Fruit fly (Drosophila melanogaster) whole organism, embryonic: ENCODE data around the gene Prim2.

Experiments
- Abd-B ChIP-seq: fragments of 200-800 bp; sonication (Bioruptor generic); optimal IDR thresholded peaks from 2 replicates; lab custom pipeline; 2018; ENCODE audit warnings: missing biosample characterization, mild to moderate bottlenecking, missing genetic modification characterization, moderate library complexity
- Adf1 ChIP-seq: fragments of 200-800 bp; sonication (Bioruptor generic); IDR thresholded peaks from 2 replicates; pipeline ENCODE4 v1.3.6; 2022; ENCODE audit warnings: missing biosample characterization, missing genetic modification characterization
- Aef1 ChIP-seq: fragments of 200-800 bp; sonication (Bioruptor generic); IDR thresholded peaks from 3 replicates; pipeline ENCODE4 v1.3.6; 2022; ENCODE audit warnings: missing biosample characterization, missing genetic modification characterization
- Atf3 ChIP-seq: fragments of 200-800 bp; sonication (Bioruptor generic); optimal IDR thresholded peaks from 3 replicates; lab custom pipeline; 2016; ENCODE audit warnings: missing biosample characterization, missing genetic modification characterization
- CG12236 ChIP-seq: fragments of 200-800 bp; sonication (Bioruptor generic); optimal IDR thresholded peaks from 2 replicates; lab custom pipeline; 2016; ENCODE audit warnings: missing biosample characterization, missing genetic modification characterization
- CG12299 ChIP-seq: fragments of 200-800 bp; sonication (Bioruptor generic); optimal IDR thresholded peaks from 2 replicates; lab custom pipeline; 2018; ENCODE audit warnings: missing biosample characterization, mild to moderate bottlenecking, missing genetic modification characterization
- CG1647 ChIP-seq: fragments of 200-800 bp; sonication (Bioruptor generic); optimal IDR thresholded peaks from 3 replicates; lab custom pipeline; 2016; ENCODE audit warnings: missing biosample characterization, missing genetic modification characterization
- CG16779 ChIP-seq: fragments of 200-800 bp; sonication (Bioruptor generic); IDR thresholded peaks from 2 replicates; pipeline ENCODE4 v1.3.6; 2022; ENCODE audit warnings: missing biosample characterization, missing genetic modification characterization
- CG17328 ChIP-seq: fragments of 200-800 bp; sonication (Bioruptor generic); IDR thresholded peaks from 2 replicates; pipeline ENCODE4 v1.3.6; 2022; ENCODE audit warnings: missing biosample characterization, missing genetic modification characterization
- CG17612 ChIP-seq: fragments of 200-800 bp; sonication (Bioruptor generic); IDR thresholded peaks from 2 replicates; pipeline ENCODE4 v1.3.6; 2022; ENCODE audit warnings: missing biosample characterization, missing genetic modification characterization
- CG18011 ChIP-seq: fragments of 200-800 bp; sonication (Bioruptor generic); optimal IDR thresholded peaks from 2 replicates; lab custom pipeline; 2017; ENCODE audit warnings: missing biosample characterization, missing genetic modification characterization, mild to moderate bottlenecking, moderate library complexity, missing genotype
- CG33557 ChIP-seq: fragments of 200-800 bp; sonication (Bioruptor generic); optimal IDR thresholded peaks from 2 replicates; lab custom pipeline; 2019; ENCODE audit warnings: missing biosample characterization, mild to moderate bottlenecking, missing genetic modification characterization, moderate library complexity
- CG34376 ChIP-seq: fragments of 200-800 bp; sonication (Bioruptor generic); optimal IDR thresholded peaks from 2 replicates; lab custom pipeline; 2018; ENCODE audit warnings: missing biosample characterization, mild to moderate bottlenecking, missing genetic modification characterization
- CG6175 ChIP-seq: fragments of 200-800 bp; sonication (Bioruptor generic); IDR thresholded peaks from 3 replicates; pipeline ENCODE4 v1.3.6; 2022; ENCODE audit warnings: missing biosample characterization, missing genetic modification characterization
- CG6765 ChIP-seq: fragments of 200-800 bp; sonication (Bioruptor generic); optimal IDR thresholded peaks from 3 replicates; lab custom pipeline; 2017; ENCODE audit warnings: missing biosample characterization, mild to moderate bottlenecking, missing genetic modification characterization
- Camta ChIP-seq: fragments of 200-800 bp; sonication (Bioruptor generic); optimal IDR thresholded peaks from 2 replicates; lab custom pipeline; 2016; ENCODE audit warnings: missing biosample characterization, missing genetic modification characterization
- CoRest ChIP-seq: fragments of 200-800 bp; sonication (Bioruptor generic); optimal IDR thresholded peaks from 3 replicates; lab custom pipeline; 2018; ENCODE audit warnings: missing biosample characterization, mild to moderate bottlenecking, missing genetic modification characterization, moderate library complexity
- D ChIP-seq, 2 experiments: fragments of 200-800 bp in 1 of 2; fragments of >200 bp in 1 of 2; sonication (Bioruptor generic) in 1 of 2; optimal IDR thresholded peaks; 2 replicates in 1 of 2; 3 replicates in 1 of 2; lab custom pipeline; 2017; ENCODE audit warnings: mild to moderate bottlenecking in 1 of 2, missing biosample characterization in 1 of 2, missing genetic modification characterization in 1 of 2, missing genetic modification reagents in 1 of 2
- D19A ChIP-seq: fragments of 200-800 bp; optimal IDR thresholded peaks from 3 replicates; lab custom pipeline; 2019; ENCODE audit warnings: missing biosample characterization, mild to moderate bottlenecking, missing genetic modification characterization, moderate library complexity
- Dad ChIP-seq: fragments of 200-800 bp; sonication (Bioruptor generic); optimal IDR thresholded peaks from 3 replicates; lab custom pipeline; 2016; ENCODE audit warnings: missing biosample characterization, missing genetic modification characterization
- Deaf1 ChIP-seq: fragments of 200-800 bp; optimal IDR thresholded peaks from 3 replicates; lab custom pipeline; 2019; ENCODE audit warnings: missing biosample characterization, mild to moderate bottlenecking, missing genetic modification characterization, moderate library complexity
- Dll ChIP-seq: fragments of 200-800 bp; sonication (Bioruptor generic); IDR thresholded peaks from 4 replicates; pipeline ENCODE4 v1.3.6; 2022; ENCODE audit warnings: missing biosample characterization, missing genetic modification characterization; ENCODE audit not compliant: partially characterized antibody
- Dref ChIP-seq: fragments of 200-800 bp; sonication (Bioruptor generic); IDR thresholded peaks from 2 replicates; pipeline ENCODE4 v1.3.6; 2022; ENCODE audit warnings: missing biosample characterization, missing genetic modification characterization
- GATAe ChIP-seq: fragments of 200-800 bp; sonication (Bioruptor generic); conservative IDR thresholded peaks from 2 replicates; pipeline ENCODE4 v1.3.6; 2022; ENCODE audit warnings: missing biosample characterization, missing genetic modification characterization
- H2.0 ChIP-seq: fragments of 200-800 bp; sonication (Bioruptor generic); IDR thresholded peaks from 2 replicates; pipeline ENCODE4 v1.3.6; 2022; ENCODE audit warnings: missing biosample characterization, missing genetic modification characterization
- HLH4C ChIP-seq: fragments of 200-800 bp; sonication (Bioruptor generic); IDR thresholded peaks from 3 replicates; pipeline ENCODE4 v1.3.6; 2022; ENCODE audit warnings: missing biosample characterization, missing genetic modification characterization; ENCODE audit not compliant: partially characterized antibody
- HmgZ ChIP-seq: fragments of 200-800 bp; sonication (Bioruptor generic); optimal IDR thresholded peaks from 2 replicates; lab custom pipeline; 2018; ENCODE audit warnings: missing biosample characterization, mild to moderate bottlenecking, missing genetic modification characterization
- Jarid2 ChIP-seq: fragments of 200-800 bp; sonication (Bioruptor generic); optimal IDR thresholded peaks from 3 replicates; lab custom pipeline; 2017; ENCODE audit warnings: mild to moderate bottlenecking, missing biosample characterization, missing genetic modification reagents, missing genetic modification characterization
- MESR4 ChIP-seq: fragments of 200-800 bp; sonication (Bioruptor generic); optimal IDR thresholded peaks from 2 replicates; lab custom pipeline; 2018; ENCODE audit warnings: missing biosample characterization, mild to moderate bottlenecking, missing genetic modification characterization, moderate library complexity
- Max ChIP-seq: fragments of 200-800 bp; sonication (Bioruptor generic); optimal IDR thresholded peaks from 2 replicates; lab custom pipeline; 2016; ENCODE audit warnings: missing biosample characterization, mild to moderate bottlenecking, missing genetic modification characterization
- Meics ChIP-seq: fragments of 200-800 bp; sonication (Bioruptor generic); optimal IDR thresholded peaks from 2 replicates; lab custom pipeline; 2017; ENCODE audit warnings: missing biosample characterization, mild to moderate bottlenecking, missing genetic modification characterization
- Sry-δ ChIP-seq: fragments of 200-800 bp; sonication (Bioruptor generic); optimal IDR thresholded peaks from 2 replicates; lab custom pipeline; 2016; ENCODE audit warnings: missing biosample characterization, missing genetic modification characterization
- Stat92E ChIP-seq, 3 experiments: fragments of >200 bp in 2 of 3; fragments of 200-800 bp in 1 of 3; sonication (Bioruptor generic) in 1 of 3; optimal IDR thresholded peaks; 2 replicates each; lab custom pipeline; 2017 to 2019; ENCODE audit warnings: missing biosample characterization in 3 of 3, missing genetic modification characterization in 3 of 3, mild to moderate bottlenecking in 1 of 3, moderate library complexity in 1 of 3
- ato ChIP-seq: fragments of 200-800 bp; sonication (Bioruptor generic); IDR thresholded peaks from 2 replicates; pipeline ENCODE4 v1.3.6; 2022; ENCODE audit warnings: missing biosample characterization, missing genetic modification characterization; ENCODE audit not compliant: partially characterized antibody
- bowl ChIP-seq: fragments of 200-800 bp; sonication (Bioruptor generic); IDR thresholded peaks from 2 replicates; pipeline ENCODE4 v1.3.6; 2022; ENCODE audit warnings: missing biosample characterization, missing genetic modification characterization
- bsh ChIP-seq, 2 experiments: fragments of 200-800 bp; sonication (Bioruptor generic); optimal IDR thresholded peaks; 2 replicates each; lab custom pipeline; 2017 to 2018; ENCODE audit warnings: mild to moderate bottlenecking in 2 of 2, missing biosample characterization in 2 of 2, missing genetic modification characterization in 2 of 2, moderate library complexity in 1 of 2
- da ChIP-seq: fragments of 200-800 bp; sonication (Bioruptor generic); optimal IDR thresholded peaks from 2 replicates; lab custom pipeline; 2016; ENCODE audit warnings: missing biosample characterization, missing genetic modification characterization
- emc ChIP-seq: fragments of 200-800 bp; sonication (Bioruptor generic); optimal IDR thresholded peaks from 2 replicates; lab custom pipeline; 2016; ENCODE audit warnings: missing biosample characterization, missing genetic modification characterization
- gsb ChIP-seq: fragments of 200-800 bp; sonication (Bioruptor generic); IDR thresholded peaks from 2 replicates; pipeline ENCODE4 v1.3.6; 2022; ENCODE audit warnings: missing biosample characterization, missing genetic modification characterization
- hkb ChIP-seq, 2 experiments: fragments of 200-800 bp in 1 of 2; fragments of >200 bp in 1 of 2; sonication (Bioruptor generic) in 1 of 2; IDR thresholded peaks in 1 of 2; optimal IDR thresholded peaks in 1 of 2; 2 replicates each; pipeline versions ENCODE4 v1.3.6 to Lab custom; 2017 to 2022; ENCODE audit warnings: missing biosample characterization in 1 of 2, missing genetic modification characterization in 1 of 2
- peb ChIP-seq: fragments of 200-800 bp; sonication (Bioruptor generic); IDR thresholded peaks from 2 replicates; pipeline ENCODE4 v1.3.6; 2022; ENCODE audit warnings: missing biosample characterization, missing genetic modification characterization
- pros ChIP-seq: fragments of 200-800 bp; sonication (Bioruptor generic); optimal IDR thresholded peaks from 3 replicates; lab custom pipeline; 2019; ENCODE audit warnings: missing biosample characterization, mild to moderate bottlenecking, missing genetic modification characterization, moderate library complexity
- repo ChIP-seq: fragments of 200-800 bp; sonication (Bioruptor generic); optimal IDR thresholded peaks from 2 replicates; lab custom pipeline; 2016; ENCODE audit warnings: missing biosample characterization, missing genetic modification characterization
- row ChIP-seq: fragments of 200-800 bp; sonication (Bioruptor generic); IDR thresholded peaks from 3 replicates; pipeline ENCODE4 v1.3.6; 2022; ENCODE audit warnings: missing biosample characterization, missing genetic modification characterization
- seq ChIP-seq: fragments of 200-800 bp; sonication (Bioruptor generic); IDR thresholded peaks from 2 replicates; pipeline ENCODE4 v1.3.6; 2022; ENCODE audit warnings: missing biosample characterization, missing genetic modification characterization
- shn ChIP-seq: fragments of 200-800 bp; sonication (Bioruptor generic); optimal IDR thresholded peaks from 3 replicates; lab custom pipeline; 2016; ENCODE audit warnings: missing biosample characterization, missing genetic modification characterization
- stc ChIP-seq: fragments of 200-800 bp; sonication (Bioruptor generic); IDR thresholded peaks from 2 replicates; pipeline ENCODE4 v1.3.6; 2022; ENCODE audit warnings: missing biosample characterization, missing genetic modification characterization
- trem ChIP-seq: fragments of 200-800 bp; optimal IDR thresholded peaks from 3 replicates; lab custom pipeline; 2019; ENCODE audit warnings: missing biosample characterization, mild to moderate bottlenecking, missing genetic modification characterization, moderate library complexity
- tx ChIP-seq: fragments of 200-800 bp; sonication (Bioruptor generic); optimal IDR thresholded peaks from 2 replicates; lab custom pipeline; 2016; ENCODE audit warnings: missing biosample characterization, missing genetic modification characterization
- unpg ChIP-seq: fragments of 200-800 bp; sonication (Bioruptor generic); optimal IDR thresholded peaks from 3 replicates; lab custom pipeline; 2018; ENCODE audit warnings: missing biosample characterization, mild to moderate bottlenecking, missing genetic modification characterization, moderate library complexity
- wor ChIP-seq: fragments of 200-800 bp; sonication (Bioruptor generic); IDR thresholded peaks from 2 replicates; pipeline ENCODE4 v1.3.6; 2022; ENCODE audit warnings: missing biosample characterization, missing genetic modification characterization

Gene Prim2

dm6 chr3L:20393357-20393756 is 32.0 kb upstream of the Prim2 start, which contains the start of gene CG33969 (continued):
- TF ChIP-seq Stat92E (GFP tag; optimal IDR thresholded peaks at IDR 0.05; lab: Kevin White, UChicago): no peak
- no peak for TF ChIP-seq CG33557 (GFP tag; lab: Kevin White, UChicago)
- TF ChIP-seq CG18011 (GFP tag; lab: Kevin White, UChicago): no peak
- peak; percentile 14; the same call in 1 of the 3 replicates for TF ChIP-seq HLH4C
- peak; percentile 40 for TF ChIP-seq Sry-δ (GFP tag; lab: Kevin White, UChicago)
- peak; percentile 57 for TF ChIP-seq MESR4 (GFP tag; lab: Kevin White, UChicago)
- no peak for TF ChIP-seq D19A
- no peak for TF ChIP-seq CG34376 (GFP tag; lab: Kevin White, UChicago)
- TF ChIP-seq Deaf1 (tag; lab: Kevin White, UChicago): peak; percentile 11
- TF ChIP-seq CG6765: no peak
- no peak for TF ChIP-seq pros
- TF ChIP-seq repo (GFP tag; lab: Kevin White, UChicago): no peak
- no peak for TF ChIP-seq CoRest (tag; lab: Kevin White, UChicago)
- no peak for TF ChIP-seq Abd-B
- no peak for TF ChIP-seq peb (GFP tag; lab: Robert Waterston, UW)
- no peak for TF ChIP-seq Dad
- TF ChIP-seq HmgZ (tag; lab: Kevin White, UChicago): peak; percentile 28
- no peak for TF ChIP-seq unpg (GFP tag; lab: Kevin White, UChicago)
- no peak for TF ChIP-seq CG16779 (GFP tag; lab: Robert Waterston, UW)
- no peak for TF ChIP-seq shn
- TF ChIP-seq CG1647 (GFP tag; lab: Kevin White, UChicago): no peak
- TF ChIP-seq Meics: no peak
- TF ChIP-seq emc (GFP tag; lab: Kevin White, UChicago): no peak
- TF ChIP-seq stc (GFP tag; lab: Robert Waterston, UW): no peak
- TF ChIP-seq Aef1: no peak
- no peak for TF ChIP-seq Adf1 (GFP tag; lab: Robert Waterston, UW)
- TF ChIP-seq Jarid2 (GFP tag; lab: Kevin White, UChicago): no peak
- no peak for TF ChIP-seq gsb (GFP tag; lab: Robert Waterston, UW)
- TF ChIP-seq GATAe (GFP tag; lab: Robert Waterston, UW): no peak
- TF ChIP-seq trem (tag; lab: Kevin White, UChicago): peak; percentile 33
- no peak for TF ChIP-seq seq (GFP tag; lab: Robert Waterston, UW)
- 0 out of 2 replicates have a peak, but pooled peaks have one; percentile 26 for TF ChIP-seq ato (GFP tag; lab: Robert Waterston, UW)
- TF ChIP-seq Dref (GFP tag; lab: Robert Waterston, UW): peak; percentile 64
- TF ChIP-seq H2.0: no peak
- TF ChIP-seq CG6175: no peak
- TF ChIP-seq row (GFP tag; lab: Robert Waterston, UW): no peak
- TF ChIP-seq wor: no peak
- no peak for TF ChIP-seq CG12236 (GFP tag; lab: Kevin White, UChicago)
- TF ChIP-seq Camta (GFP tag; lab: Kevin White, UChicago): no peak
- no peak for TF ChIP-seq Max
- no peak for TF ChIP-seq CG17612
- no peak for TF ChIP-seq CG17328 (GFP tag; lab: Robert Waterston, UW)
- TF ChIP-seq Dll (GFP tag; lab: Robert Waterston, UW): peak; percentile 39; the same call in 1 of the 4 replicates
- no peak for TF ChIP-seq da (GFP tag; lab: Kevin White, UChicago)
- no peak for TF ChIP-seq D (optimal IDR thresholded peaks at IDR 0.05; lab: Kevin White, UChicago)
- TF ChIP-seq D (GFP tag; optimal IDR thresholded peaks at IDR 0.05; lab: Kevin White, UChicago): no peak
- TF ChIP-seq bowl (GFP tag; lab: Robert Waterston, UW): no peak
- TF ChIP-seq CG12299 (tag; lab: Kevin White, UChicago): no peak
- TF ChIP-seq bsh (GFP tag; optimal IDR thresholded peaks at IDR 0.05; lab: Kevin White, UChicago): no peak
- no peak for TF ChIP-seq Atf3
- TF ChIP-seq hkb (optimal IDR thresholded peaks at IDR 0.05; lab: Kevin White, UChicago): no peak
- no peak for TF ChIP-seq hkb (GFP tag; IDR thresholded peaks at IDR 0.05; lab: Robert Waterston, UW)
- no peak for TF ChIP-seq tx (GFP tag; lab: Kevin White, UChicago)
